3 worm cellular contexts compared by ENCODE assay signal in the genomic region with DNA sequence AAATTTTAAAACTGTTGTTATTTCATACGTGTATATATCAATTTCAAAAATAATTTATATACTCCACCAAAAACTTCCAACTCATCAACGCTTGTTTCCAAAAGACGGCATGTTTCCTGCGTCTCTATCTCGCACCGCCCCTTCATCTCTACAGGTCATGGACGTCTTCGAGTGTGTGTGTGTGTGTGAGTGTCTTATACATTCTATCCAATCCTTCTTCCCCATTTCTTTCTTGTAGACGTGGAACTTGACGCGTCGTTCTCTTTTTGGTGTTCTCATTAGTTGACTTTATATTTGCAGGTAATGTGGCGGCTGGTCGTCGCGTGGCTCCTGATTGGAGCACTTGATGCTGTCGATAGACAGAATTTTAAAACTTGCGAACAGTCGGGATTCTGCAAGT.
A peak's percentile ranks its signal among the peaks of the same experiment; 100 is the strongest.
TF ChIP-seq lines count a peak whose summit lies in the region.

Gene aagr-4 (plus strand): TSS at position 301 of the 400 bp plus-strand sequence.

TF ChIP-seq in whole organism, L1 larva, 84 proteins besides CTCF, POLR2A, EP300 and RAD21:
- TF ChIP-seq blmp-1 (tag; optimal IDR thresholded peaks at IDR 0.05; lab: Kevin White, UChicago) (peak; percentile 44), ama-1 (optimal IDR thresholded peaks at IDR 0.05; lab: Kevin White, UChicago) (no peak), nhr-85 (tag; lab: Kevin White, UChicago) (peak; percentile 18)

TF ChIP-seq in whole organism, L3 larva, 47 proteins besides CTCF, POLR2A, EP300 and RAD21:
- peak in 1 of 3 experiments; percentile 23 for TF ChIP-seq elt-3 (tag; optimal IDR thresholded peaks at IDR 0.05; lab: Kevin White, UChicago)
- TF ChIP-seq nfya-1 (tag; optimal IDR thresholded peaks at IDR 0.05; lab: Kevin White, UChicago; ENCODE audit: insufficient read depth) = no peak
- peak; percentile 44 for TF ChIP-seq nhr-23 (tag; optimal IDR thresholded peaks at IDR 0.05; lab: Kevin White, UChicago)
- TF ChIP-seq nhr-76 (tag; optimal IDR thresholded peaks at IDR 0.05; lab: Kevin White, UChicago) = no peak
- no peak for TF ChIP-seq eor-1 (tag; optimal IDR thresholded peaks at IDR 0.05; lab: Kevin White, UChicago)

TF ChIP-seq in whole organism, L4 larva, 104 proteins besides CTCF, POLR2A, EP300 and RAD21:
- TF ChIP-seq nhr-42 (GFP tag; IDR thresholded peaks at IDR 0.05; lab: Robert Waterston, UW) = no peak
- no peak for TF ChIP-seq ceh-32 (tag; optimal IDR thresholded peaks at IDR 0.05; lab: Kevin White, UChicago; ENCODE audit: poor library complexity)
- no peak for TF ChIP-seq unc-62 (GFP tag; optimal IDR thresholded peaks at IDR 0.05 in 1 of 2; lab: Kevin White, UChicago)
- no peak for TF ChIP-seq unc-62 (tag; optimal IDR thresholded peaks at IDR 0.05; lab: Kevin White, UChicago)
- no peak for TF ChIP-seq Y5F2A.4 (GFP tag; optimal IDR thresholded peaks at IDR 0.05; lab: Kevin White, UChicago)
- TF ChIP-seq nhr-28 (tag; optimal IDR thresholded peaks at IDR 0.05; lab: Kevin White, UChicago) = peak; percentile 21
- TF ChIP-seq tra-1 (GFP tag; IDR thresholded peaks at IDR 0.05; lab: Robert Waterston, UW) = no peak
- TF ChIP-seq attf-4 (tag; optimal IDR thresholded peaks at IDR 0.05; lab: Kevin White, UChicago) = no peak
- no peak for TF ChIP-seq saeg-2 (GFP tag; IDR thresholded peaks at IDR 0.05; lab: Robert Waterston, UW)
- TF ChIP-seq arid-1 (GFP tag; conservative IDR thresholded peaks at IDR 0.05; lab: Robert Waterston, UW) = no peak
- no peak for TF ChIP-seq lir-3 (tag; optimal IDR thresholded peaks at IDR 0.05; lab: Kevin White, UChicago)
- TF ChIP-seq Y105C5A.15 (GFP tag; IDR thresholded peaks at IDR 0.05; lab: Robert Waterston, UW) = no peak
- no peak for TF ChIP-seq spr-1 (tag; optimal IDR thresholded peaks at IDR 0.05; lab: Kevin White, UChicago)
- peak in 1 of 2 experiments; percentile 11 for TF ChIP-seq mdl-1 (tag; optimal IDR thresholded peaks at IDR 0.05; lab: Kevin White, UChicago)
- TF ChIP-seq mxl-3 (GFP tag; optimal IDR thresholded peaks at IDR 0.05; lab: Kevin White, UChicago) = peak; percentile 50

Comparison
In these comparisons a context has a peak if more than half of its experiments do, and no peak if none do; other contexts are left out.
1. Of the 29 proteins assayed by ChIP-seq in both whole organism, L4 larva and whole organism, L1 larva: peak only in whole organism, L4 larva: nhr-28; only in whole organism, L1 larva: none; in both: none; in neither: 27; mixed calls (peak in some experiments, not most) for 1.